Worm (Caenorhabditis elegans) whole organism, late embryonic: ENCODE measurements around the gene ttr-59.

Source experiments
- F13H6.1 ChIP-seq: sonication (generic microtip); optimal IDR thresholded peaks from 2 replicates; lab custom pipeline; 2016; ENCODE audit warnings: missing genetic modification characterization, missing compliant biosample characterization
- ama-1 ChIP-seq: fragments of 150-350 bp; optimal IDR thresholded peaks from 2 replicates; lab custom pipeline; 2014
- che-1 ChIP-seq: sonication (generic microtip); optimal IDR thresholded peaks from 2 replicates; lab custom pipeline; 2016; ENCODE audit warnings: mild to moderate bottlenecking, missing genetic modification characterization, missing compliant biosample characterization
- dmd-4 ChIP-seq: sonication (generic microtip); optimal IDR thresholded peaks from 2 replicates; lab custom pipeline; 2016; ENCODE audit warnings: borderline replicate concordance, missing genetic modification characterization, missing compliant biosample characterization
- hlh-15 ChIP-seq: sonication (generic microtip); optimal IDR thresholded peaks from 2 replicates; lab custom pipeline; 2016; ENCODE audit warnings: missing genetic modification characterization, missing compliant biosample characterization
- madf-2 ChIP-seq: sonication (generic microtip); optimal IDR thresholded peaks from 2 replicates; lab custom pipeline; 2017; ENCODE audit warnings: missing genetic modification characterization, missing compliant biosample characterization
- nhr-11 ChIP-seq: fragments of 150-350 bp; optimal IDR thresholded peaks from 2 replicates; lab custom pipeline; 2014; ENCODE audit warnings: missing biosample characterization, missing genetic modification characterization
- nhr-232 ChIP-seq: sonication (generic microtip); optimal IDR thresholded peaks from 2 replicates; lab custom pipeline; 2016; ENCODE audit warnings: missing genetic modification characterization, missing compliant biosample characterization
- npax-4 ChIP-seq: sonication (generic microtip); optimal IDR thresholded peaks from 2 replicates; lab custom pipeline; 2016; ENCODE audit warnings: missing genetic modification characterization, missing compliant biosample characterization
- pha-4 ChIP-seq: fragments of 150-350 bp; optimal IDR thresholded peaks from 2 replicates; lab custom pipeline; 2018; ENCODE audit warnings: missing biosample characterization, missing genetic modification reagents, missing genetic modification characterization
- pqm-1 ChIP-seq: sonication (generic microtip); optimal IDR thresholded peaks from 2 replicates; lab custom pipeline; 2016; ENCODE audit warnings: missing genetic modification characterization, missing compliant biosample characterization
- ref-2 ChIP-seq: sonication (generic microtip); optimal IDR thresholded peaks from 2 replicates; lab custom pipeline; 2016; ENCODE audit warnings: missing genetic modification characterization, missing compliant biosample characterization
- tbx-2 ChIP-seq: sonication (generic microtip); optimal IDR thresholded peaks from 2 replicates; lab custom pipeline; 2016; ENCODE audit warnings: missing genetic modification characterization, missing compliant biosample characterization
- unc-55 ChIP-seq: sonication (generic microtip); optimal IDR thresholded peaks from 2 replicates; lab custom pipeline; 2017; ENCODE audit warnings: missing biosample characterization, missing genetic modification reagents, missing genetic modification characterization

- TF ChIP-seq pha-4 (tag; lab: Kevin White, UChicago) (no peak), unc-55 (GFP tag; lab: Kevin White, UChicago) (no peak), F13H6.1 (no peak), npax-4 (tag; lab: Kevin White, UChicago) (no peak), dmd-4 (tag; lab: Kevin White, UChicago) (no peak), hlh-15 (tag; lab: Kevin White, UChicago) (no peak), che-1 (tag; lab: Kevin White, UChicago) (no peak), ama-1 (lab: Kevin White, UChicago) (no peak), ref-2 (tag; lab: Kevin White, UChicago) (no peak), nhr-11 (tag; lab: Kevin White, UChicago) (no peak), pqm-1 (tag; lab: Kevin White, UChicago) (no peak), madf-2 (tag; lab: Kevin White, UChicago) (no peak), nhr-232 (tag; lab: Kevin White, UChicago) (no peak), tbx-2 (tag; lab: Kevin White, UChicago) (no peak)
Measured at ce11 chrX:7328065-7328564, 1.5 kb upstream of the ttr-59 start.
